Worm (Caenorhabditis elegans) whole organism, L1 larva: ENCODE data around the gene B0432.10.

ENCODE experiments used
- ceh-82 ChIP-seq, 3 experiments: fragments of 150-350 bp in 1 of 3; sonication (generic microtip) in 2 of 3; optimal IDR thresholded peaks; 2 replicates each; lab custom pipeline; 2014 to 2017; ENCODE audit warnings: missing biosample characterization in 3 of 3, missing genetic modification characterization in 3 of 3
- ces-1 ChIP-seq: fragments of 150-350 bp; optimal IDR thresholded peaks from 2 replicates; lab custom pipeline; 2014; ENCODE audit warnings: missing biosample characterization, missing genetic modification reagents, missing genetic modification characterization
- elt-2 ChIP-seq: sonication (generic microtip); optimal IDR thresholded peaks from 2 replicates; lab custom pipeline; 2016; ENCODE audit warnings: missing genetic modification characterization, mild to moderate bottlenecking, inconsistent platforms, missing compliant biosample characterization, missing genetic modification reagents
- lin-13 ChIP-seq: fragments of 150-350 bp; optimal IDR thresholded peaks from 2 replicates; lab custom pipeline; 2014; ENCODE audit warnings: missing biosample characterization, missing genetic modification reagents, missing genetic modification characterization
- lin-15B ChIP-seq: fragments of 150-350 bp; sonication (generic microtip); optimal IDR thresholded peaks from 3 replicates; lab custom pipeline; 2014; ENCODE audit warnings: missing biosample characterization, missing genetic modification characterization
- nhr-76 ChIP-seq: sonication (generic microtip); optimal IDR thresholded peaks from 2 replicates; lab custom pipeline; 2017; ENCODE audit warnings: missing biosample characterization, missing genetic modification characterization
- skn-1 ChIP-seq: fragments of 150-350 bp; optimal IDR thresholded peaks from 2 replicates; lab custom pipeline; 2014; ENCODE audit warnings: missing biosample characterization, missing genetic modification characterization
- snpc-4 ChIP-seq: fragments of 150-350 bp; optimal IDR thresholded peaks from 2 replicates; lab custom pipeline; 2014; ENCODE audit warnings: missing biosample characterization, missing genetic modification characterization
- zag-1 ChIP-seq: fragments of 150-350 bp; optimal IDR thresholded peaks from 2 replicates; lab custom pipeline; 2014; ENCODE audit warnings: missing biosample characterization, missing genetic modification characterization

DNA sequence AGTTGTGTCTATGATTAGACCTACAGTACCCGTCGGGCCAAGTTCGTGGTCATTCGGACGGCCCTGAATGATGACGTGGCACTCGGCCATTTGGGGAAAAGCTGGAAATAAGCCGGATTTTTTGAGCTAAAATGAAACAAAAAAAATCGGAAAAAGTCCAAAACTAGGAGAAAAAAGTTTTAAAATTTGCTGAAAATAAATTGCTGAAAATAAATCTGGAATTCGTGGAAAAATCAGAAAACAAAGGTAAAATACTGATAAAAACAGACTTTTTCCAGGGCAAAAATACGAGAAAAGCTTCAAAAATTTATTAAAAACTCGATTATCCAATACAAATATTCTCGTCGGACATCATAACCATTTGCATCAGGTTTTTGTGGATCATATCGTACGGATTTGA, 2.5 kb downstream of the B0432.10 start, which contains the start of gene B0432.9:
- TF ChIP-seq ceh-82 (tag; optimal IDR thresholded peaks at IDR 0.05; lab: Kevin White, UChicago) = no peak
- TF ChIP-seq elt-2 (tag; lab: Kevin White, UChicago) = no peak
- no peak for TF ChIP-seq zag-1
- TF ChIP-seq snpc-4 = no peak
- TF ChIP-seq skn-1 (tag; lab: Kevin White, UChicago) = no peak
- no peak for TF ChIP-seq ces-1 (GFP tag; lab: Kevin White, UChicago)
- TF ChIP-seq lin-13 (GFP tag; lab: Kevin White, UChicago) = no peak
- no peak for TF ChIP-seq nhr-76 (tag; lab: Kevin White, UChicago)
- TF ChIP-seq lin-15B (tag; lab: Kevin White, UChicago) = no peak
